Worm (Caenorhabditis elegans) whole organism, late embryonic: Measurements from ENCODE around the gene nhr-193.
"Not testable (repeated sequence)": the region's sequence is repeated elsewhere in the genome, so short reads cannot be mapped to it uniquely, and the experiment has no call there.

ENCODE experiments used
- T23F11.4 ChIP-seq: fragments of 200-800 bp; sonication (Bioruptor generic); optimal IDR thresholded peaks from 2 replicates; lab custom pipeline; 2018; ENCODE audit warnings: mild to moderate bottlenecking, missing genetic modification characterization, missing compliant biosample characterization
- ahr-1 ChIP-seq: sonication (generic microtip); optimal IDR thresholded peaks from 2 replicates; lab custom pipeline; 2016; ENCODE audit warnings: missing genetic modification characterization, missing compliant biosample characterization
- ceh-18 ChIP-seq: sonication (generic microtip); optimal IDR thresholded peaks from 2 replicates; lab custom pipeline; 2016; ENCODE audit warnings: missing genetic modification characterization, missing compliant biosample characterization
- ceh-2 ChIP-seq: sonication (generic microtip); optimal IDR thresholded peaks from 2 replicates; lab custom pipeline; 2016; ENCODE audit warnings: missing genotype, missing genetic modification characterization, missing compliant biosample characterization
- ceh-30 ChIP-seq: fragments of 150-350 bp; optimal IDR thresholded peaks from 2 replicates; lab custom pipeline; 2014; ENCODE audit warnings: missing biosample characterization, missing genetic modification characterization
- ceh-31 ChIP-seq: sonication (generic microtip); optimal IDR thresholded peaks from 2 replicates; lab custom pipeline; 2016; ENCODE audit warnings: missing genetic modification characterization, missing compliant biosample characterization
- ceh-48 ChIP-seq: sonication (generic microtip); optimal IDR thresholded peaks from 2 replicates; lab custom pipeline; 2016; ENCODE audit warnings: missing genetic modification characterization, inconsistent platforms, missing compliant biosample characterization
- elt-2 ChIP-seq: sonication (generic microtip); optimal IDR thresholded peaks from 2 replicates; lab custom pipeline; 2016; ENCODE audit warnings: missing genetic modification reagents, missing genetic modification characterization, missing compliant biosample characterization
- elt-4 ChIP-seq: sonication (generic microtip); optimal IDR thresholded peaks from 2 replicates; lab custom pipeline; 2016; ENCODE audit warnings: missing genetic modification characterization, missing compliant biosample characterization
- ets-4 ChIP-seq: sonication (generic microtip); optimal IDR thresholded peaks from 2 replicates; lab custom pipeline; 2016; ENCODE audit warnings: missing genetic modification characterization, missing compliant biosample characterization
- fax-1 ChIP-seq: sonication (generic microtip); optimal IDR thresholded peaks from 2 replicates; lab custom pipeline; 2016; ENCODE audit warnings: missing genotype, missing genetic modification characterization, missing compliant biosample characterization
- fkh-10 ChIP-seq: fragments of 150-350 bp; optimal IDR thresholded peaks from 2 replicates; lab custom pipeline; 2014; ENCODE audit warnings: missing biosample characterization, missing genetic modification reagents, missing genetic modification characterization
- fkh-6 ChIP-seq: sonication (generic microtip); optimal IDR thresholded peaks from 2 replicates; lab custom pipeline; 2016; ENCODE audit warnings: missing genetic modification characterization, missing compliant biosample characterization
- hlh-30 ChIP-seq: sonication (generic microtip); optimal IDR thresholded peaks from 2 replicates; lab custom pipeline; 2017; ENCODE audit warnings: antibody characterized with exemption, missing genetic modification characterization, missing compliant biosample characterization; ENCODE audit not compliant: insufficient read depth
- hlh-6 ChIP-seq: sonication (generic microtip); optimal IDR thresholded peaks from 2 replicates; lab custom pipeline; 2016; ENCODE audit warnings: missing genotype, missing genetic modification characterization, missing compliant biosample characterization
- hlh-8 ChIP-seq: sonication (generic microtip); optimal IDR thresholded peaks from 2 replicates; lab custom pipeline; 2016; ENCODE audit warnings: missing genotype, missing genetic modification characterization, missing compliant biosample characterization
- lim-6 ChIP-seq: sonication (generic microtip); optimal IDR thresholded peaks from 2 replicates; lab custom pipeline; 2016; ENCODE audit warnings: missing genetic modification characterization, missing compliant biosample characterization
- lin-11 ChIP-seq: fragments of 200-800 bp; sonication (Bioruptor generic); optimal IDR thresholded peaks from 2 replicates; lab custom pipeline; 2018; ENCODE audit warnings: mild to moderate bottlenecking, missing genetic modification characterization, missing compliant biosample characterization
- madf-2 ChIP-seq: sonication (generic microtip); optimal IDR thresholded peaks from 2 replicates; lab custom pipeline; 2017; ENCODE audit warnings: missing genetic modification characterization, missing compliant biosample characterization
- nfya-1 ChIP-seq: sonication (generic microtip); optimal IDR thresholded peaks from 2 replicates; lab custom pipeline; 2017; ENCODE audit warnings: missing genetic modification characterization, mild to moderate bottlenecking, missing compliant biosample characterization, antibody characterized with exemption, moderate library complexity
- nhr-11 ChIP-seq: fragments of 150-350 bp; optimal IDR thresholded peaks from 2 replicates; lab custom pipeline; 2014; ENCODE audit warnings: missing biosample characterization, missing genetic modification characterization
- npax-4 ChIP-seq: sonication (generic microtip); optimal IDR thresholded peaks from 2 replicates; lab custom pipeline; 2016; ENCODE audit warnings: missing genetic modification characterization, missing compliant biosample characterization
- pax-1 ChIP-seq: fragments of 150-350 bp; optimal IDR thresholded peaks from 2 replicates; lab custom pipeline; 2014; ENCODE audit warnings: missing biosample characterization, missing genetic modification characterization
- pha-2 ChIP-seq: sonication (generic microtip); optimal IDR thresholded peaks from 2 replicates; lab custom pipeline; 2017; ENCODE audit warnings: mild to moderate bottlenecking, missing genetic modification characterization, missing compliant biosample characterization
- ref-2 ChIP-seq: sonication (generic microtip); optimal IDR thresholded peaks from 2 replicates; lab custom pipeline; 2016; ENCODE audit warnings: missing genetic modification characterization, missing compliant biosample characterization
- rnt-1 ChIP-seq: sonication (generic microtip); optimal IDR thresholded peaks from 2 replicates; lab custom pipeline; 2016; ENCODE audit warnings: missing genetic modification characterization, missing compliant biosample characterization
- syd-9 ChIP-seq: sonication (generic microtip); optimal IDR thresholded peaks from 2 replicates; lab custom pipeline; 2016; ENCODE audit warnings: mild to moderate bottlenecking, missing genetic modification characterization, moderate library complexity, missing compliant biosample characterization
- unc-3 ChIP-seq, 2 experiments: fragments of 200-800 bp in 1 of 2; sonication (Bioruptor generic) in 1 of 2; sonication (generic microtip) in 1 of 2; conservative IDR thresholded peaks in 1 of 2; optimal IDR thresholded peaks in 1 of 2; 2 replicates each; pipeline versions ENCODE4 v1.3.6 to Lab custom; 2016 to 2022; ENCODE audit warnings: missing compliant biosample characterization in 2 of 2, missing genetic modification characterization in 2 of 2, missing genetic modification reagents in 1 of 2
- unc-42 ChIP-seq: sonication (generic microtip); optimal IDR thresholded peaks from 2 replicates; lab custom pipeline; 2016; ENCODE audit warnings: missing genotype, missing genetic modification characterization, missing compliant biosample characterization
- unc-55 ChIP-seq: sonication (generic microtip); optimal IDR thresholded peaks from 2 replicates; lab custom pipeline; 2017; ENCODE audit warnings: missing biosample characterization, missing genetic modification reagents, missing genetic modification characterization

nhr-193 gene

ce11 chrV:16336326-16336725, 5.8 kb upstream of the nhr-193 start, which contains the start of gene srw-87:
Gene srw-87 (plus strand): TSS chrV:16336626.
- TF ChIP-seq lin-11 (no peak), ets-4 (no peak), elt-2 (no peak), ceh-48 (tag; lab: Kevin White, UChicago) (no peak), unc-55 (no peak), hlh-6 (no peak), pax-1 (tag; lab: Kevin White, UChicago) (no peak), fkh-10 (GFP tag; lab: Kevin White, UChicago) (no peak), ceh-30 (no peak), hlh-30 (tag; lab: Kevin White, UChicago) (no peak), madf-2 (tag; lab: Kevin White, UChicago) (no peak)

ce11 chrV:16338287-16339092, 3.6 kb upstream of the nhr-193 start, which contains the start of gene slc-9B.2:
Gene slc-9B.2 (plus strand): TSS chrV:16339042.
- TF ChIP-seq unc-55; unc-3 (GFP tag; conservative IDR thresholded peaks at IDR 0.05; lab: Robert Waterston, UW); unc-3 (tag; optimal IDR thresholded peaks at IDR 0.05; lab: Kevin White, UChicago); ceh-18 (tag; lab: Kevin White, UChicago): not testable (repeated sequence)

ce11 chrV:16346406-16347108, 4.4 kb downstream of the nhr-193 start, which contains the start of the genes W08G11.5 and W08G11.1:
Gene W08G11.5 (minus strand): TSS chrV:16346506.
Gene W08G11.1 (plus strand): TSS chrV:16347058.
- TF ChIP-seq fax-1 (tag; lab: Kevin White, UChicago): no peak
- TF ChIP-seq ceh-31 (tag; lab: Kevin White, UChicago): no peak
- no peak for TF ChIP-seq elt-4 (tag; lab: Kevin White, UChicago)
- TF ChIP-seq, all 69 proteins: peak for 0

ce11 chrV:16350061-16350460, 8.0 kb downstream of the nhr-193 start:
- TF ChIP-seq T23F11.4 (no peak), ceh-2 (no peak)
- TF ChIP-seq, all 69 proteins: peak for 0

ce11 chrV:16350775-16351378, 8.8 kb downstream of the nhr-193 start:
- TF ChIP-seq hlh-6 (no peak), syd-9 (tag; lab: Kevin White, UChicago) (no peak), ceh-48 (tag; lab: Kevin White, UChicago) (no peak), ceh-18 (tag; lab: Kevin White, UChicago) (peak; percentile 49), nhr-11 (tag; lab: Kevin White, UChicago) (no peak), hlh-8 (tag; lab: Kevin White, UChicago) (no peak), unc-42 (tag; lab: Kevin White, UChicago) (peak; percentile 17), rnt-1 (tag; lab: Kevin White, UChicago) (peak; percentile 37), ceh-30 (no peak), lim-6 (tag; lab: Kevin White, UChicago) (no peak), ref-2 (tag; lab: Kevin White, UChicago) (no peak), fkh-6 (no peak), nfya-1 (peak; percentile 71), ceh-31 (tag; lab: Kevin White, UChicago) (peak; percentile 29), pha-2 (no peak), npax-4 (tag; lab: Kevin White, UChicago) (no peak), ahr-1 (tag; lab: Kevin White, UChicago) (no peak)
